Worm (Caenorhabditis elegans): ENCODE measurements around the gene fbxa-42.
A peak's percentile ranks its signal among the peaks of the same experiment; 100 is the strongest.

fbxa-42 gene

ce11 chrIII:2227407-2227806 is 33.8 kb downstream of the fbxa-42 start, which contains the start of gene fbxa-62:
Gene fbxa-62, plus strand, starts transcription at chrIII:2227707.
- TF ChIP-seq ref-2 (tag; optimal IDR thresholded peaks at IDR 0.05), result no peak
- no peak for TF ChIP-seq pqm-1 (tag; optimal IDR thresholded peaks at IDR 0.05)
- TF ChIP-seq pax-1 (tag; optimal IDR thresholded peaks at IDR 0.05), result no peak
- TF ChIP-seq ceh-6 (GFP tag; optimal IDR thresholded peaks at IDR 0.05), result no peak
- no peak for TF ChIP-seq unc-86 (tag; optimal IDR thresholded peaks at IDR 0.05)
- TF ChIP-seq nhr-232 (tag; optimal IDR thresholded peaks at IDR 0.05), result no peak
- no peak for TF ChIP-seq dve-1 (tag; optimal IDR thresholded peaks at IDR 0.05)
- no peak for TF ChIP-seq pha-2 (tag; optimal IDR thresholded peaks at IDR 0.05)
- TF ChIP-seq ama-1 (optimal IDR thresholded peaks at IDR 0.05), result no peak
- TF ChIP-seq syd-9 (tag; optimal IDR thresholded peaks at IDR 0.05), result no peak
- TF ChIP-seq T23F11.4 (GFP tag; optimal IDR thresholded peaks at IDR 0.05), result no peak
- TF ChIP-seq hlh-6 (tag; optimal IDR thresholded peaks at IDR 0.05), result no peak
- TF ChIP-seq hlh-13 (GFP tag; optimal IDR thresholded peaks at IDR 0.05), result no peak

ce11 chrIII:2224478-2224877 is 36.8 kb downstream of the fbxa-42 start, which contains the start of gene fbxa-38:
Gene fbxa-38, plus strand, starts transcription at chrIII:2224672.
- TF ChIP-seq C08G9.2 (tag; optimal IDR thresholded peaks at IDR 0.05) (no peak), ceh-30 (tag; optimal IDR thresholded peaks at IDR 0.05) (no peak), sdc-2 (tag; optimal IDR thresholded peaks at IDR 0.05) (no peak), elt-2 (tag; optimal IDR thresholded peaks at IDR 0.05) (peak; percentile 11), hlh-6 (tag; optimal IDR thresholded peaks at IDR 0.05) (no peak), ceh-14 (tag; optimal IDR thresholded peaks at IDR 0.05) (no peak)

- TF ChIP-seq fkh-6 (tag; optimal IDR thresholded peaks at IDR 0.05) (no peak), tbx-2 (tag; optimal IDR thresholded peaks at IDR 0.05) (no peak), unc-42 (tag; optimal IDR thresholded peaks at IDR 0.05) (no peak), unc-3 (GFP tag; conservative IDR thresholded peaks at IDR 0.05) (no peak), unc-3 (tag; optimal IDR thresholded peaks at IDR 0.05) (no peak), ceh-34 (tag; optimal IDR thresholded peaks at IDR 0.05) (no peak), pat-9 (tag; optimal IDR thresholded peaks at IDR 0.05) (no peak), syd-9 (tag; optimal IDR thresholded peaks at IDR 0.05) (no peak), unc-55 (GFP tag; optimal IDR thresholded peaks at IDR 0.05) (no peak), dve-1 (tag; optimal IDR thresholded peaks at IDR 0.05) (no peak), fax-1 (tag; optimal IDR thresholded peaks at IDR 0.05) (no peak)
Measured at ce11 chrIII:2223932-2224331, 37.3 kb downstream of the fbxa-42 start, which contains the start of gene srd-65. Gene srd-65, minus strand, starts transcription at chrIII:2224032.

DNA sequence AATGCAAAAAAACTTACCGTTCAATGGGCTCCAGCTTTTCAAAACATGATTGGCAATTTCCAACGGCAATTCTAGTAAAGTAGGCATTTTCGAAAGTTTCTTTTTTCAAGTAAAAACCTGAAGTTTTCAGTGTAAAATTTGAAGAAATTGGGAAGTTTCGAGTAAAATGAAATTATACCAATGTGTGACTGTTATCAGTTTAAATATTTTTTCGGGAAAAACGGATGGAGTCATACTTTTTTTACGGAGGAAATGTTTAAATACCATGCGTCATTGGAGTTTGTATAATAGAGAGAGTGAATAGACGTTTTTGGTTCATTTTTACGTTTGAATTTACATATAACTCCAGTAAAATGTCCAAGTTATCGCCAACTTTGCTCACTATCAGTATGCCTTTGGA is 41.8 kb downstream of the fbxa-42 start, which contains the start of gene fbxa-12:
Gene fbxa-12, plus strand, starts transcription at position 301 of the 400 bp plus-strand sequence.
- no peak for TF ChIP-seq nhr-232 (tag; optimal IDR thresholded peaks at IDR 0.05)
- no peak for TF ChIP-seq ceh-45 (GFP tag; IDR thresholded peaks at IDR 0.05)
- TF ChIP-seq elt-2 (tag; optimal IDR thresholded peaks at IDR 0.05), result no peak
- TF ChIP-seq T23F11.4 (GFP tag; optimal IDR thresholded peaks at IDR 0.05), result no peak
- no peak for TF ChIP-seq ceh-6 (GFP tag; optimal IDR thresholded peaks at IDR 0.05)
- TF ChIP-seq pha-2 (tag; optimal IDR thresholded peaks at IDR 0.05), result no peak
- no peak for TF ChIP-seq ceh-22 (tag; optimal IDR thresholded peaks at IDR 0.05)
- TF ChIP-seq ceh-19 (GFP tag; optimal IDR thresholded peaks at IDR 0.05), result no peak
- TF ChIP-seq hlh-15 (tag; optimal IDR thresholded peaks at IDR 0.05), result no peak
- TF ChIP-seq fkh-10 (GFP tag; optimal IDR thresholded peaks at IDR 0.05), result no peak
- TF ChIP-seq pha-4 (tag; optimal IDR thresholded peaks at IDR 0.05), result no peak
- no peak for TF ChIP-seq K02D7.2 (tag; optimal IDR thresholded peaks at IDR 0.05)
- no peak for TF ChIP-seq ceh-34 (tag; optimal IDR thresholded peaks at IDR 0.05)
- TF ChIP-seq dve-1 (tag; optimal IDR thresholded peaks at IDR 0.05), result no peak
- TF ChIP-seq ceh-24 (tag; optimal IDR thresholded peaks at IDR 0.05), result no peak
- TF ChIP-seq che-1 (tag; optimal IDR thresholded peaks at IDR 0.05), result no peak
- TF ChIP-seq lin-11 (tag; optimal IDR thresholded peaks at IDR 0.05), result no peak

Measured in whole organism, late embryonic.